Fruit fly (Drosophila melanogaster) whole organism, wandering third instar larva: Measurements from ENCODE around the gene CG14275.

Experiments used
- CrebA ChIP-seq: fragments of 200-800 bp; sonication (Bioruptor generic); optimal IDR thresholded peaks from 2 replicates; lab custom pipeline; 2016; ENCODE audit warnings: missing biosample characterization, mild to moderate bottlenecking, missing genetic modification characterization, borderline replicate concordance
- Dfd ChIP-seq: fragments of >200 bp; optimal IDR thresholded peaks from 2 replicates; lab custom pipeline; 2017; ENCODE audit warnings: missing biosample characterization, missing genetic modification characterization
- Jra ChIP-seq: sonication (Bioruptor generic); optimal IDR thresholded peaks from 2 replicates; lab custom pipeline; 2016; ENCODE audit warnings: missing biosample characterization, missing genetic modification characterization
- OdsH ChIP-seq: fragments of 200-800 bp; sonication (Bioruptor generic); optimal IDR thresholded peaks from 2 replicates; lab custom pipeline; 2016; ENCODE audit warnings: missing biosample characterization, mild to moderate bottlenecking, missing genetic modification characterization
- Rel ChIP-seq, 2 experiments: fragments of 200-800 bp; sonication (Bioruptor generic) in 1 of 2; optimal IDR thresholded peaks; 2 replicates in 1 of 2; 3 replicates in 1 of 2; lab custom pipeline; 2016 to 2019; ENCODE audit warnings: mild to moderate bottlenecking in 2 of 2, missing biosample characterization in 2 of 2, missing genetic modification characterization in 2 of 2, moderate library complexity in 1 of 2
- Sp1 ChIP-seq: fragments of 200-800 bp; sonication (Bioruptor generic); optimal IDR thresholded peaks from 3 replicates; lab custom pipeline; 2019; ENCODE audit warnings: missing biosample characterization, mild to moderate bottlenecking, missing genetic modification characterization, moderate library complexity
- ey ChIP-seq: fragments of 200-800 bp; sonication (Bioruptor generic); optimal IDR thresholded peaks from 2 replicates; lab custom pipeline; 2016; ENCODE audit warnings: missing biosample characterization, missing genetic modification characterization
- fru ChIP-seq: fragments of 200-800 bp; sonication (Bioruptor generic); optimal IDR thresholded peaks from 3 replicates; lab custom pipeline; 2016; ENCODE audit warnings: missing biosample characterization, mild to moderate bottlenecking, missing genetic modification characterization
- h ChIP-seq: fragments of 200-800 bp; sonication (Bioruptor generic); optimal IDR thresholded peaks from 3 replicates; lab custom pipeline; 2016; ENCODE audit warnings: missing biosample characterization, mild to moderate bottlenecking, missing genetic modification characterization
- pan ChIP-seq: fragments of >200 bp; optimal IDR thresholded peaks from 2 replicates; lab custom pipeline; 2017
- psq ChIP-seq: fragments of 200-800 bp; sonication (Bioruptor generic); optimal IDR thresholded peaks from 3 replicates; lab custom pipeline; 2017; ENCODE audit warnings: missing biosample characterization, mild to moderate bottlenecking, missing genetic modification characterization, moderate library complexity
- usp ChIP-seq: fragments of >200 bp; optimal IDR thresholded peaks from 2 replicates; lab custom pipeline; 2017; ENCODE audit warnings: missing biosample characterization, missing genetic modification characterization
- woc ChIP-seq: sonication (Bioruptor generic); optimal IDR thresholded peaks from 2 replicates; lab custom pipeline; 2016; ENCODE audit warnings: missing biosample characterization, mild to moderate bottlenecking, missing genetic modification characterization

DNA sequence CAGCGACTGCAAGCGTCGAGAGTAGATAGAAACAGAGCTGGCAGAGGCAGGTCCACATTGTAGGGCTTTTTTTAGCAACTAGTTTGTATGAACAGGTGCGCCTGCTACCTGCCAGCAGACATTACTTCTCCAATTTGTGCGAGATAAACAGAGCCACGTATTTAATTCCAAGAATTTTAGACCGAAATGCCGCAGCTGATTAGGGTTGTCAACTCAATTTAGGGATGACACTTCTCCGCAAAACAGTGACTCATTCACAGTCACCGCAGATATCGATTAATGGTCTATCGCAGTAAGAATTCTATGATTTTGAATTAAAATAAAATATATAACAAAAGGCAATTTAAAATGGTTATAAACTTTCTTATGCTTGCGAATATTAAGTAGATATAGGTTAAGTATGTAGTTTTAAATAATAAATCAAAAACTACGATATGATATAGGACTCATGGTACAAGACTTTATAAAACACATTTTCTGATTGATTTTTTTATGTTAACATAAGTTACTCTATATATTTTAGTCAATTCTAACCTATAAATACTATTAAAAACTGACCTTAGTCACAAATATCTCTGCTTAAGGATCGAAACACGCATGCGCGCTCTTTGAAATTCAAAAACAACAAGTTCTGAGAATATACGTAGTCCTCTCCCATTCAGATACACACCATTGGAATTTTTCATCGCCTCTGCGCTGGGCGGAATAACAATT, 24.3 kb upstream of the CG14275 start, which contains the start of the genes wol and Scgalpha:
- TF ChIP-seq h (no peak), Sp1 (no peak), usp (GFP tag; lab: Kevin White, UChicago) (no peak), woc (GFP tag; lab: Kevin White, UChicago) (no peak), OdsH (GFP tag; lab: Kevin White, UChicago) (no peak), pan (lab: Kevin White, UChicago) (no peak), CrebA (GFP tag; lab: Kevin White, UChicago) (no peak), fru (no peak), psq (GFP tag; lab: Kevin White, UChicago) (no peak), ey (no peak), Rel (GFP tag; optimal IDR thresholded peaks at IDR 0.05; lab: Kevin White, UChicago) (no peak), Rel (tag; optimal IDR thresholded peaks at IDR 0.05; lab: Kevin White, UChicago) (no peak), Dfd (no peak), Jra (GFP tag; lab: Kevin White, UChicago) (no peak)
